Fruit fly (Drosophila melanogaster) whole organism, adult: Measurements from ENCODE around the gene Nop56.

Experiments
- CG11617 ChIP-seq: fragments of 200-800 bp; sonication (Bioruptor generic); optimal IDR thresholded peaks from 2 replicates; lab custom pipeline; 2017; ENCODE audit warnings: mild to moderate bottlenecking, missing biosample characterization, missing genetic modification reagents, missing genetic modification characterization
- CG12768 ChIP-seq: fragments of 200-800 bp; sonication (Bioruptor generic); optimal IDR thresholded peaks from 2 replicates; lab custom pipeline; 2017; ENCODE audit warnings: missing biosample characterization, missing genetic modification characterization, mild to moderate bottlenecking, moderate library complexity, missing genetic modification reagents
- CG14711 ChIP-seq: fragments of 200-800 bp; sonication (Bioruptor generic); optimal IDR thresholded peaks from 2 replicates; lab custom pipeline; 2018; ENCODE audit warnings: missing biosample characterization, mild to moderate bottlenecking, missing genetic modification characterization, moderate library complexity
- CG1620 ChIP-seq: fragments of 200-800 bp; sonication (Bioruptor generic); optimal IDR thresholded peaks from 2 replicates; lab custom pipeline; 2016; ENCODE audit warnings: missing biosample characterization, missing genetic modification characterization
- CG33017 ChIP-seq: fragments of 200-800 bp; sonication (Bioruptor generic); optimal IDR thresholded peaks from 2 replicates; lab custom pipeline; 2018; ENCODE audit warnings: missing biosample characterization, mild to moderate bottlenecking, missing genetic modification characterization, moderate library complexity
- CG5204 ChIP-seq: fragments of 200-800 bp; sonication (Bioruptor generic); optimal IDR thresholded peaks from 2 replicates; lab custom pipeline; 2016; ENCODE audit warnings: missing biosample characterization, missing genetic modification characterization
- CG7045 ChIP-seq: fragments of 200-800 bp; sonication (Bioruptor generic); optimal IDR thresholded peaks from 2 replicates; lab custom pipeline; 2017; ENCODE audit warnings: missing biosample characterization, mild to moderate bottlenecking, missing genetic modification characterization
- CG7101 ChIP-seq: fragments of 200-800 bp; sonication (Bioruptor generic); optimal IDR thresholded peaks from 2 replicates; lab custom pipeline; 2018; ENCODE audit warnings: missing biosample characterization, mild to moderate bottlenecking, missing genetic modification characterization, moderate library complexity
- Clk ChIP-seq: fragments of 200-800 bp; sonication (Bioruptor generic); optimal IDR thresholded peaks from 2 replicates; lab custom pipeline; 2017; ENCODE audit warnings: missing biosample characterization, missing genetic modification characterization
- Crg-1 ChIP-seq: fragments of 200-800 bp; sonication (Bioruptor generic); optimal IDR thresholded peaks from 2 replicates; lab custom pipeline; 2016; ENCODE audit warnings: missing biosample characterization, missing genetic modification characterization
- Hr96 ChIP-seq: fragments of 200-800 bp; sonication (Bioruptor generic); optimal IDR thresholded peaks from 2 replicates; lab custom pipeline; 2016; ENCODE audit warnings: missing biosample characterization, missing genetic modification characterization
- Mnt ChIP-seq: fragments of 200-800 bp; sonication (Bioruptor generic); optimal IDR thresholded peaks from 2 replicates; lab custom pipeline; 2016; ENCODE audit warnings: missing biosample characterization, mild to moderate bottlenecking, missing genetic modification characterization
- bab1 ChIP-seq: fragments of 200-800 bp; sonication (Bioruptor generic); optimal IDR thresholded peaks from 3 replicates; lab custom pipeline; 2019; ENCODE audit warnings: missing biosample characterization, mild to moderate bottlenecking, missing genetic modification characterization, moderate library complexity
- cic ChIP-seq: fragments of 200-800 bp; sonication (Bioruptor generic); optimal IDR thresholded peaks from 2 replicates; lab custom pipeline; 2017; ENCODE audit warnings: missing biosample characterization, mild to moderate bottlenecking, missing genetic modification characterization, moderate library complexity
- cnc ChIP-seq, 2 experiments: fragments of >200 bp; optimal IDR thresholded peaks; 2 replicates each; lab custom pipeline; 2017
- kay ChIP-seq: fragments of 200-800 bp; sonication (Bioruptor generic); peaks from one replicate; lab custom pipeline; 2016; ENCODE audit warnings: missing biosample characterization, missing genetic modification characterization, borderline replicate concordance
- ovo ChIP-seq: fragments of 200-800 bp; sonication (Bioruptor generic); optimal IDR thresholded peaks from 2 replicates; lab custom pipeline; 2016; ENCODE audit warnings: missing biosample characterization, missing genetic modification characterization
- pad ChIP-seq: fragments of 200-800 bp; sonication (Bioruptor generic); optimal IDR thresholded peaks from 3 replicates; lab custom pipeline; 2017; ENCODE audit warnings: missing biosample characterization, missing genetic modification characterization, mild to moderate bottlenecking, moderate library complexity, missing genetic modification reagents
- tj ChIP-seq: fragments of 200-800 bp; sonication (Bioruptor generic); optimal IDR thresholded peaks from 3 replicates; lab custom pipeline; 2017; ENCODE audit warnings: missing biosample characterization, mild to moderate bottlenecking, missing genetic modification characterization, moderate library complexity
- toe ChIP-seq: fragments of 200-800 bp; sonication (Bioruptor generic); optimal IDR thresholded peaks from 2 replicates; lab custom pipeline; 2016; ENCODE audit warnings: missing biosample characterization, missing genetic modification characterization

Nop56 gene

dm6 chr3R:22454397-22455334 is 33.8 kb upstream of the Nop56 start:
- TF ChIP-seq CG33017 (tag; lab: Kevin White, UChicago) (no peak), CG14711 (no peak), Hr96 (GFP tag; lab: Kevin White, UChicago) (no peak), CG1620 (GFP tag; lab: Kevin White, UChicago) (no peak), CG12768 (GFP tag; lab: Kevin White, UChicago) (no peak), ovo (no peak), kay (GFP tag; lab: Kevin White, UChicago) (peak; percentile 48), CG5204 (GFP tag; lab: Kevin White, UChicago) (no peak), cnc (optimal IDR thresholded peaks at IDR 0.05; lab: Kevin White, UChicago) (no peak), tj (GFP tag; lab: Kevin White, UChicago) (no peak), CG7045 (GFP tag; lab: Kevin White, UChicago) (no peak), bab1 (GFP tag; lab: Kevin White, UChicago) (no peak), CG11617 (GFP tag; lab: Kevin White, UChicago) (no peak), Crg-1 (GFP tag; lab: Kevin White, UChicago) (no peak), toe (GFP tag; lab: Kevin White, UChicago) (no peak), cic (GFP tag; lab: Kevin White, UChicago) (peak; percentile 1), CG7101 (tag; lab: Kevin White, UChicago) (no peak)

dm6 chr3R:22449871-22450424 is 29.1 kb upstream of the Nop56 start:
- TF ChIP-seq toe (GFP tag; lab: Kevin White, UChicago) = no peak
- no peak for TF ChIP-seq Crg-1 (GFP tag; lab: Kevin White, UChicago)
- no peak for TF ChIP-seq CG33017 (tag; lab: Kevin White, UChicago)
- no peak for TF ChIP-seq Clk (GFP tag; lab: Kevin White, UChicago)
- no peak for TF ChIP-seq Hr96 (GFP tag; lab: Kevin White, UChicago)
- no peak for TF ChIP-seq CG14711
- no peak for TF ChIP-seq CG12768 (GFP tag; lab: Kevin White, UChicago)
- TF ChIP-seq ovo = no peak
- TF ChIP-seq tj (GFP tag; lab: Kevin White, UChicago) = no peak
- TF ChIP-seq bab1 (GFP tag; lab: Kevin White, UChicago) = no peak
- no peak for TF ChIP-seq CG1620 (GFP tag; lab: Kevin White, UChicago)
- no peak for TF ChIP-seq CG11617 (GFP tag; lab: Kevin White, UChicago)

dm6 chr3R:22447874-22448254 is 27.0 kb upstream of the Nop56 start, which contains the start of gene CG34376:
TSS of gene CG34376 (plus strand) at chr3R:22448099.
- TF ChIP-seq cic (GFP tag; lab: Kevin White, UChicago) (peak; percentile 60), CG12768 (GFP tag; lab: Kevin White, UChicago) (peak; percentile 74), Mnt (GFP tag; lab: Kevin White, UChicago) (peak; percentile 79), CG7101 (tag; lab: Kevin White, UChicago) (peak; percentile 15), bab1 (GFP tag; lab: Kevin White, UChicago) (peak; percentile 48), kay (GFP tag; lab: Kevin White, UChicago) (no peak), CG5204 (GFP tag; lab: Kevin White, UChicago) (peak; percentile 8), Crg-1 (GFP tag; lab: Kevin White, UChicago) (peak; percentile 27), cnc (optimal IDR thresholded peaks at IDR 0.05; lab: Kevin White, UChicago) (no peak), Hr96 (GFP tag; lab: Kevin White, UChicago) (peak; percentile 61), CG11617 (GFP tag; lab: Kevin White, UChicago) (peak; percentile 21), Clk (GFP tag; lab: Kevin White, UChicago) (no peak), CG7045 (GFP tag; lab: Kevin White, UChicago) (no peak), pad (GFP tag; lab: Kevin White, UChicago) (no peak)

- TF ChIP-seq tj (GFP tag; lab: Kevin White, UChicago) = no peak
- peak; percentile 75 for TF ChIP-seq Mnt (GFP tag; lab: Kevin White, UChicago)
- TF ChIP-seq Hr96 (GFP tag; lab: Kevin White, UChicago) = peak; percentile 9
- TF ChIP-seq CG7045 (GFP tag; lab: Kevin White, UChicago) = no peak
- peak; percentile 38 for TF ChIP-seq CG33017 (tag; lab: Kevin White, UChicago)
- TF ChIP-seq CG11617 (GFP tag; lab: Kevin White, UChicago) = no peak
- TF ChIP-seq cnc (optimal IDR thresholded peaks at IDR 0.05; lab: Kevin White, UChicago) = no peak
- peak; percentile 62 for TF ChIP-seq kay (GFP tag; lab: Kevin White, UChicago)
- peak; percentile 48 for TF ChIP-seq CG12768 (GFP tag; lab: Kevin White, UChicago)
- peak; percentile 87 for TF ChIP-seq cic (GFP tag; lab: Kevin White, UChicago)
- TF ChIP-seq Clk (GFP tag; lab: Kevin White, UChicago) = no peak
- TF ChIP-seq toe (GFP tag; lab: Kevin White, UChicago) = peak; percentile 15
- no peak for TF ChIP-seq ovo
- TF ChIP-seq bab1 (GFP tag; lab: Kevin White, UChicago) = no peak
- TF ChIP-seq CG7101 (tag; lab: Kevin White, UChicago) = peak; percentile 52
- TF ChIP-seq CG14711 = no peak
- TF ChIP-seq Crg-1 (GFP tag; lab: Kevin White, UChicago) = no peak
- TF ChIP-seq CG5204 (GFP tag; lab: Kevin White, UChicago) = no peak
- TF ChIP-seq CG1620 (GFP tag; lab: Kevin White, UChicago) = no peak
- peak; percentile 14 for TF ChIP-seq pad (GFP tag; lab: Kevin White, UChicago)
Observed at dm6 chr3R:22447195-22447873, 26.5 kb upstream of the Nop56 start, which contains the start of gene CG34288. TSS of gene CG34288 (minus strand) at chr3R:22447263.
